Worm (Caenorhabditis elegans) whole organism, dauer: ENCODE measurements around the gene math-25.

Experiments
- unc-62 ChIP-seq: sonication (generic microtip); optimal IDR thresholded peaks from 2 replicates; lab custom pipeline; 2017; ENCODE audit warnings: missing biosample characterization, missing genetic modification reagents, missing genetic modification characterization

math-25 gene

ce11 chrII:1926162-1926561, 30.3 kb downstream of the math-25 start, which contains the start of gene F52C6.2:
F52C6.2 (plus strand) TSS chrII:1926462.
- TF ChIP-seq unc-62 = no peak

DNA sequence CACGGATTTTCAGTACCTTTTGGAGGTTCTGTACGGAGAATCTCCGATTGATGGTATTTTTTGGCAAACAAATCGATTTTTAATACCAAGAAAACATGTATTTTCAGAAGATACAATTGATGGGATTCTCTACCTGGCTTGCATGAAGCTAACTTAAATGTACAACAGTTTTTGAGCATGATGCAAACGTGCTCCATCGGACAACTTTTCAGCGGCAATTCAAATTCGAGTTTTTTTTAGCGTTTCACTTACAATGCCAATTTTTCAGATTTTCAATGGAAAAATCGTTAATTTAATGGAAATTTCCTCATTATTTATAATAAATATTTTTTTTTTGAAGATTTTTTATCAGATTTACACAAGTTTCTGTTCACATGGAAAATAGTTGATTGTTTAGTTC, 32.7 kb downstream of the math-25 start:
- no peak for TF ChIP-seq unc-62

- no peak for TF ChIP-seq unc-62
Measured at ce11 chrII:1939652-1940051, 43.8 kb downstream of the math-25 start, which contains the start of gene ZK250.13. ZK250.13 (minus strand) TSS chrII:1939752.

DNA sequence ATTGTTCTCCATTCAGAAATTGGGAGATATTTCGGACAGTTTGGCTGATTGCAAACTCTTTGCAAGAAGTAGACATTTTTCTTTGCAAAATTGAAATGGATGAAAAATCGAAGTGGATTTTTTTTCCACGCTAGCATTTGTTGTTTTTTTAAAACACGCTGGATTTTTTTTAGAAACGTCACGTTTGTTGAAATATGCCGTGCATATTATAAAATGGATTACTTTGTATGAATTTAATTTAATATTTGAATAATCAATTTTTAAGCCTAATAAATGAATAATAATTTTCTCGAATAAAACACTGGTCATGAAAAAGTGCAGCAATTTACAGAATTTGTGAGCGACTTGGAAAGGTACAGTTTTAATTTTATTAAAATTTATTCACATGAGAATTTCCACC, 49.2 kb downstream of the math-25 start, which contains the start of gene ZK250.14:
Gene ZK250.14, minus strand, starts transcription at position 101 of the 400 bp plus-strand sequence.
- TF ChIP-seq unc-62 = no peak

DNA sequence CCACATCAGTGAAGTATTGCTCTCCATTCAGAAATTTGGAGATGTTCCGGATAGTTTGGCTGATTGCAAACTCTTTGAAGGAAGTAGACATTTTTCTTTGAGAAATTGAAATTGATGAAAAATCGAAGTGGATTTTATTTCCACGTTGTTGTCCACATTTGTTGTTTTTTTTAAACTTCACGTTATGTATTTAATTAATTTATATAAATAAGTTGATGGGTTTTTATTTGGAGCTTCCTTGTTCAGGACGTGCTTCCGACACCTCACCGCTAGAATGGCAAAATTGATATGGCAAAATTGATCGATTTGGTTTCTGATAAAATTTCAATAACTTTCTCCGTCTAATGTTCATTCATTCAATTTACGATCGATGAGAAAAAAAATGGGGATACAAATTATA, 50.6 kb downstream of the math-25 start, which contains the start of gene math-48:
Gene math-48, minus strand, starts transcription at position 101 of the 400 bp plus-strand sequence.
- TF ChIP-seq unc-62 = no peak
